Fruit fly (Drosophila melanogaster) ovary, adult (tissue): ENCODE measurements around the gene Rpn11.

ENCODE experiments used
- CG17801 ChIP-seq: fragments of 200-800 bp; optimal IDR thresholded peaks from 2 replicates; lab custom pipeline; 2019; ENCODE audit warnings: missing biosample characterization, mild to moderate bottlenecking, missing genetic modification characterization, moderate library complexity; ENCODE audit not compliant: partially characterized antibody

Gene Rpn11

DNA sequence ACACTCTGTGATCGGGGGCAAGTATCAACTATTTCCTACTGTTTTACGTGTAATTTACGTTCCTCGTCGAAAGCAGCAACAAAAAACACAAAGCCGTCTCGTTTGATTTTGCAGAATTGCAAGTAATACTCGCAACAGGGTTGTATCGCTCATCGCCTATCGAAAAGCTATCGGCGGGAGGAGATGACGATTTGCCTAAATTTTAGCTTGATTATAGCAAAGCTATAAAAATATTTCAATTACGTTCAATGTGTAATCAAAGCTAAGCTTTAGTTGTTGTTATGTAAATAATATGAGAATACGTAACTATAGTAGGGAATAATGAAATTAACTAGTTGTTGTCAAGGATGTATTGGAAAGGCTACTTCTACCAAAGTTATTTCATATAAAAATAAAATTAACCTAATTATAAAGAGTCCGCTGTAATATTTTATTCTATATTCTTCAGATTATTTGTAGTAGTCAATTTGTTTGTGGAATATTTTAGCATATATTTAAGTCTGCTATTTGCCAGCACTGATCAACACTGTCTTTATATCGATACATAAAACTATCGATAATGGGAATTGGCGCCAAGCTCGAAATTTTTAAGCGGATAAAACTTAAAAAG is at the start of gene Rpn11:
TSS of gene Rpn11 (minus strand) at position 146 of the 610 bp plus-strand sequence.
- TF ChIP-seq CG17801 (GFP tag; lab: Kevin White, UChicago), result peak; percentile 61

DNA sequence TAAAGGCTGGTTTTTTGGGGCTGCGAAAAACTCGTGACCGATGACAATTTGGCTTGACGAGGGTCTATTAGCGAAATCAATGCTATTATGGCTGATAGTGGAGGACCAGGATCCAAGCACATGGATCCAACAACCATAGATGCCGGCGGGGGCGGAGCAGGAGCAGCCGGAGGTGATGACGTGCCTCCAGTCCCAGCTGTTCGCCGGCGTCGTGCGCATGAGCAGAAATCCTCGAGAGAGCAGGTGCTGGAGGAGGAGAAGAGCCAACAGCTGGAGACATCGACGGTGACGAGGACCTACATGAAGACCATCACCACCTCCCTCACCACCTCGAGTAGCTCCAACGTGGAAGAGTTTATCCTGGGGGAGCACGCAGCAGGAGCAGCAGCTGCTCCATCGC is 49.5 kb upstream of the Rpn11 start:
- no peak for TF ChIP-seq CG17801 (GFP tag; lab: Kevin White, UChicago)

DNA sequence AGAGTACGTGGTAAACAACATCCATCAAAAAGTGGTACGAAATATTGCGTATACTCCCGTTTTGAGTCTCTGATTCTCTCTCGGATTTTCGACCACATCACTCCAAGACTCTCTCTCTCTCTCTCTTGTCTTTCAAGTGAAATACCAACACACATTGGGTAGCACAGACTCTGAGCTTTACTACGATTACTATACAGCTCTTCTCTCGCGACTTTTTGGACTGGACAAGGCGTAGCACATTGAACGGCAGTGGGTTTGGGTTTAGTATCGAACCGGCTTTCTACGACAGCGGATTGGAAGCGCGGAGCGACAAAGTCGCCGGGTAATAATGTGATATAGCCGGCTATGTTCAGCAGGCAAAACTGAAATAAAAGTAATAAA is 48.7 kb upstream of the Rpn11 start:
- no peak for TF ChIP-seq CG17801 (GFP tag; lab: Kevin White, UChicago)

DNA sequence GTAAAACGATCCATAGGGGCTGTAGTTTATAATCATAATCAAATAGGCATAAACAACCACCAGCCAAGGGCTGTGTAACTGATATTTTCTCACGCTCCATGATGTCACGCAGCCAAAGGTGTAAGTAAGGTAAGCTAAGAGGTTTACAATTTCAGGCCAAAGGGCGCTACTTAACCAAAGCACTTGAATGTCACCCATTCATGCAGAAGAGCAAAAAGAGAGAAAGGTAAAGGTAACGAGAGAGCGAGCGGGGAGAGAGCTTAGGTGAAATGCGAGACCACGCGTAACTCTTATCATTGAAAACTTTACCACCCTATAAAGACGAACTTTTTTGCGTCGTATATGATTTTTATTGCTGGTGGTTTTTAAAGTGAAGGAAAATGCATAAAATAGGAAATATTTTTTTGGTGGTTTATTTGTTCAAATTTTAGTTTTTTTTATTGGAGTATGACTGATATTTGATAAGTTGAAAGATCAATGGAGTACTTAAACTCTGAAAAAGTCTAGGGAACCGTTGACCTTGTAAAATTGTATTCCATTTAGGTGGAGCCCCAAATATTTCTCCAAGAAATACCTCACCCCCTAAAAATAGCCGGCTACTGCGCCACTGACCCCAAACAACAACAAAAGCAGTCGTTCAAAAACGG is 48.2 kb upstream of the Rpn11 start:
- TF ChIP-seq CG17801 (GFP tag; lab: Kevin White, UChicago), result peak; percentile 92

- no peak for TF ChIP-seq CG17801 (GFP tag; lab: Kevin White, UChicago)
Measured at dm6 chr2L:5103733-5104132, 44.1 kb upstream of the Rpn11 start.

- TF ChIP-seq CG17801 (GFP tag; lab: Kevin White, UChicago), result no peak
Measured at dm6 chr2L:5100577-5100976, 41.0 kb upstream of the Rpn11 start, which contains the start of gene Msp300. TSS of gene Msp300 (plus strand) at chr2L:5100877.

DNA sequence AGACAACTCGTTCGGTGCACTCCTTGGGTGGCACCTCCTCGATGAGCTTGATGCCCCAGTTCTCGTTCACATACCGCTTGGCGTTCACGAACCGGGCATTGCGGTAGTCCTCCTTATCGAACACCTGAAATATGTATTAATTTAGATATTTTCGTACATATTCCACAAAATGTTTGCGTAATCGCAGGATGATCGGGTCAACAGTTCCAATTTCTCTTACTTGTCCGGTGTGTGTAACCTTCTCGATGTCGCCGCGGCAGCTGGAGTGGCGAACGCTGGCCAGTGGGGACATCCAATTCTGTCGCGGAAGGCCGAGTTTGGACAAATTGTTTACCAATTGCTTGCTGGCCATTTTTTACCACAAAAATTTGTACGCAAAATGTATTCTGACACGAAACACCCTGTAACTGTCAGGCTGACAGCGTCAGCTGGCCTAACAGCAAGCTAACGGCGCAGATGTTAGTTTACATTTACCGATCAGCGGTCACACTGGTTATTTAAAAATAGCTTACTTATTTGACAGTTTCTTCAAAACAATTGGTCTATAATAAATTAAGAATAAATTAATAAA is 40.3 kb upstream of the Rpn11 start, which contains the start of gene ND-13A:
TSS of gene ND-13A (minus strand) at position 499 of the 571 bp plus-strand sequence.
- no peak for TF ChIP-seq CG17801 (GFP tag; lab: Kevin White, UChicago)

dm6 chr2L:5096761-5097160 is 37.2 kb upstream of the Rpn11 start:
- no peak for TF ChIP-seq CG17801 (GFP tag; lab: Kevin White, UChicago)

DNA sequence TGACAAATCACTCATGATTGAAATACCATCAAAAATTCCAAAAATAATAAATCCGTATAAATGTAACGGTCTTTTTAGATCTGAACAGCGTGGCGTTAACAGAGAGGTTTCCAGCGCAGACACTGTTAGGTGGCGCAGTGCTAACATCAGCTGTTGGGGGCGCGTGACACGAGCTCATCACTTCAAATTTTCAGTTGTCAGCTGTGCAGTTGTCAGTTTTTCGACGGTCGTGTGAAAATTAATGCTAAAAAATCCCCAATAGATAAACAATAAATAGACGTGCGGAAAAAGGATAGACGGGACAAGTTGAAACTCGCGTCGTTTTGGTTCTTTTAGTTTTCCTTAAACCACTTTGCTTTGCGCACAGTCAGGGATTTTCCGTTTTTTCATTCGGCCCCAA is 36.6 kb upstream of the Rpn11 start, which contains the start of gene CG4230:
TSS of gene CG4230 (plus strand) at position 6 of the 400 bp plus-strand sequence.
- TF ChIP-seq CG17801 (GFP tag; lab: Kevin White, UChicago), result peak; percentile 5

- peak; percentile 68 for TF ChIP-seq CG17801 (GFP tag; lab: Kevin White, UChicago)
Measured at dm6 chr2L:5095350-5095962, 35.9 kb upstream of the Rpn11 start.

- no peak for TF ChIP-seq CG17801 (GFP tag; lab: Kevin White, UChicago)
Measured at dm6 chr2L:5093772-5094350, 34.3 kb upstream of the Rpn11 start, which contains the start of gene CG5828. TSS of gene CG5828 (plus strand) at chr2L:5093976.

- peak; percentile 47 for TF ChIP-seq CG17801 (GFP tag; lab: Kevin White, UChicago)
Measured at dm6 chr2L:5092992-5093695, 33.6 kb upstream of the Rpn11 start, which contains the start of gene Pgant5. TSS of gene Pgant5 (minus strand) at chr2L:5093592.

- TF ChIP-seq CG17801 (GFP tag; lab: Kevin White, UChicago), result no peak
Measured at dm6 chr2L:5092597-5092991, 33.0 kb upstream of the Rpn11 start.

- TF ChIP-seq CG17801 (GFP tag; lab: Kevin White, UChicago), result no peak
Measured at dm6 chr2L:5092145-5092544, 32.6 kb upstream of the Rpn11 start.
